Fruit fly (Drosophila melanogaster) whole organism, embryonic: ENCODE results near the gene CG7367.

ENCODE experiments used
- CG5180 ChIP-seq: fragments of 200-800 bp; sonication (Bioruptor generic); optimal IDR thresholded peaks from 3 replicates; lab custom pipeline; 2017; ENCODE audit warnings: missing biosample characterization, missing genetic modification characterization, mild to moderate bottlenecking, moderate library complexity, missing genetic modification reagents
- pita ChIP-seq: fragments of 200-800 bp; sonication (Bioruptor generic); optimal IDR thresholded peaks from 2 replicates; lab custom pipeline; 2017; ENCODE audit warnings: missing biosample characterization, mild to moderate bottlenecking, missing genetic modification characterization

dm6 chr2L:8088025-8088789, 48.6 kb upstream of the CG7367 start:
- no peak for TF ChIP-seq CG5180
- no peak for TF ChIP-seq pita (GFP tag; lab: Kevin White, UChicago)
